Worm (Caenorhabditis elegans): ENCODE results near the gene ins-17.

DNA sequence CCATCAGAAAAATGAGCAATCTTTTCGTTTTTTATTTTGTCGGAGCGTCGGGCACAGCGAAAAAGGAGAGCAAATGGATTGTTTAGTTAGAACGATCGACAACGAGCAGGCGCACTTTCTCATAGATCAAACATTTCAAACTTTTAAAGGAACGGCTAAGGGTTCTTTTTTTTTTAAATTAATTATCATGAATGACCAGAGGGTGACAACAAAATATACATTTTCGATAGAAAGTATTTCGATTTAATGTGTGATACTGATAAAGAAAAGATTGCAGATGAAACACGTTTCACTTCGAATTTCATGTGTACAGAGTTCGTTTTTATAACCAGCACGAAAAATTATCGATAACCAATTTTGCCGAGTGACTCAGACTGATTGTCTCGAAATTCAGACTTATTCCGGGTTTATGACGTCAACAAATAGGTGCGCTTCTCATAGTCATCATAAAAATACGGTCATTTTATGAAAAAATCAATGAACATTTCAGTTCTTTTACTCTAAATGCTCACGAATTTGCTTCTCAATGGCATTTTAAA is 29.3 kb upstream of the ins-17 start:
- TF ChIP-seq peb-1 (tag; optimal IDR thresholded peaks at IDR 0.05) = no peak
- TF ChIP-seq nhr-12 (tag; optimal IDR thresholded peaks at IDR 0.05) = no peak
- TF ChIP-seq ceh-82 (tag; optimal IDR thresholded peaks at IDR 0.05) = no peak
- TF ChIP-seq ama-1 (optimal IDR thresholded peaks at IDR 0.05) = no peak
- TF ChIP-seq snpc-4 (tag; optimal IDR thresholded peaks at IDR 0.05) = no peak
- TF ChIP-seq nhr-11 (tag; optimal IDR thresholded peaks at IDR 0.05) = no peak
- no peak for TF ChIP-seq mab-5 (tag; optimal IDR thresholded peaks at IDR 0.05)
- TF ChIP-seq lin-39 (tag; optimal IDR thresholded peaks at IDR 0.05) = no peak
- TF ChIP-seq nhr-10 (tag; optimal IDR thresholded peaks at IDR 0.05) = no peak
- no peak for TF ChIP-seq egl-27 (tag; optimal IDR thresholded peaks at IDR 0.05)
- no peak for TF ChIP-seq ztf-1 (GFP tag; conservative IDR thresholded peaks at IDR 0.05)
- no peak for TF ChIP-seq nhr-25 (tag; optimal IDR thresholded peaks at IDR 0.05)
- no peak for TF ChIP-seq elt-3 (tag; optimal IDR thresholded peaks at IDR 0.05)
- no peak for TF ChIP-seq unc-62 (GFP tag; optimal IDR thresholded peaks at IDR 0.05)
